Worm (Caenorhabditis elegans): Measurements from ENCODE around the gene nhr-254.

nhr-254 gene

ce11 chrV:440923-441322 lies 48.5 kb downstream of the nhr-254 start, which contains the start of gene B0554.7:
TSS of gene B0554.7 (minus strand) at chrV:441023.
- no peak for TF ChIP-seq sma-9 (GFP tag; optimal IDR thresholded peaks at IDR 0.05)
- no peak for TF ChIP-seq sma-9 (tag; optimal IDR thresholded peaks at IDR 0.05)
- no peak for TF ChIP-seq nhr-6 (tag; optimal IDR thresholded peaks at IDR 0.05)
- TF ChIP-seq nhr-10 (tag; optimal IDR thresholded peaks at IDR 0.05), result no peak
- TF ChIP-seq unc-55 (GFP tag; optimal IDR thresholded peaks at IDR 0.05), result no peak
- no peak for TF ChIP-seq blmp-1 (tag; optimal IDR thresholded peaks at IDR 0.05; ENCODE audit: insufficient read depth)
- TF ChIP-seq ama-1 (optimal IDR thresholded peaks at IDR 0.05), result no peak
- TF ChIP-seq ceh-82 (tag; optimal IDR thresholded peaks at IDR 0.05), result no peak
- TF ChIP-seq nhr-23 (tag; optimal IDR thresholded peaks at IDR 0.05), result no peak
- TF ChIP-seq sem-4 (tag; optimal IDR thresholded peaks at IDR 0.05), result no peak
- no peak for TF ChIP-seq Y55F3AM.14 (GFP tag; optimal IDR thresholded peaks at IDR 0.05)
- no peak for TF ChIP-seq dmd-4 (tag; optimal IDR thresholded peaks at IDR 0.05)
- TF ChIP-seq nhr-25 (tag; optimal IDR thresholded peaks at IDR 0.05), result no peak
- no peak for TF ChIP-seq ztf-11 (tag; optimal IDR thresholded peaks at IDR 0.05)
- no peak for TF ChIP-seq C34F6.9 (tag; optimal IDR thresholded peaks at IDR 0.05)
- no peak for TF ChIP-seq lsy-2 (tag; optimal IDR thresholded peaks at IDR 0.05)
- TF ChIP-seq elt-1 (tag; optimal IDR thresholded peaks at IDR 0.05), result no peak

ce11 chrV:443193-443592 lies 50.8 kb downstream of the nhr-254 start, which contains the start of gene srh-33:
TSS of gene srh-33 (minus strand) at chrV:443293.
- no peak for TF ChIP-seq mab-5 (tag; optimal IDR thresholded peaks at IDR 0.05)
- no peak for TF ChIP-seq alr-1 (tag; optimal IDR thresholded peaks at IDR 0.05)
- no peak for TF ChIP-seq ceh-82 (tag; optimal IDR thresholded peaks at IDR 0.05)
- TF ChIP-seq peb-1 (tag; optimal IDR thresholded peaks at IDR 0.05), result no peak
- no peak for TF ChIP-seq elt-1 (tag; optimal IDR thresholded peaks at IDR 0.05)
- no peak for TF ChIP-seq ztf-11 (tag; optimal IDR thresholded peaks at IDR 0.05)
- no peak for TF ChIP-seq lin-11 (tag; optimal IDR thresholded peaks at IDR 0.05)
- no peak for TF ChIP-seq nhr-12 (tag; optimal IDR thresholded peaks at IDR 0.05)
- no peak for TF ChIP-seq Y55F3AM.14 (GFP tag; optimal IDR thresholded peaks at IDR 0.05)
- no peak for TF ChIP-seq crh-2 (tag; optimal IDR thresholded peaks at IDR 0.05)
- TF ChIP-seq lin-13 (GFP tag; optimal IDR thresholded peaks at IDR 0.05), result no peak
- TF ChIP-seq nhr-237 (tag; optimal IDR thresholded peaks at IDR 0.05), result no peak
- no peak for TF ChIP-seq nhr-10 (tag; optimal IDR thresholded peaks at IDR 0.05)
- TF ChIP-seq dmd-4 (tag; optimal IDR thresholded peaks at IDR 0.05), result no peak
- no peak for TF ChIP-seq mbf-1 (tag; optimal IDR thresholded peaks at IDR 0.05)

All from whole organism, L2 larva.